Fruit fly (Drosophila melanogaster) whole organism, embryonic: ENCODE measurements around the gene Gr98d.

ENCODE experiments used
- BEAF-32 ChIP-seq: fragments of 200-800 bp; sonication (Bioruptor generic); optimal IDR thresholded peaks from 3 replicates; lab custom pipeline; 2017; ENCODE audit warnings: missing biosample characterization, missing genetic modification characterization, mild to moderate bottlenecking, moderate library complexity, missing genetic modification reagents
- CG10209 ChIP-seq: fragments of 200-800 bp; sonication (Bioruptor generic); optimal IDR thresholded peaks from 3 replicates; lab custom pipeline; 2017; ENCODE audit warnings: missing biosample characterization, mild to moderate bottlenecking, missing genetic modification characterization, missing genetic modification reagents
- CG10979 ChIP-seq: fragments of 200-800 bp; sonication (Bioruptor generic); optimal IDR thresholded peaks from 2 replicates; lab custom pipeline; 2018; ENCODE audit warnings: missing biosample characterization, mild to moderate bottlenecking, missing genetic modification characterization, moderate library complexity
- CG12299 ChIP-seq: fragments of 200-800 bp; sonication (Bioruptor generic); optimal IDR thresholded peaks from 2 replicates; lab custom pipeline; 2018; ENCODE audit warnings: missing biosample characterization, mild to moderate bottlenecking, missing genetic modification characterization
- CG13123 ChIP-seq: fragments of 200-800 bp; sonication (Bioruptor generic); optimal IDR thresholded peaks from 2 replicates; lab custom pipeline; 2016; ENCODE audit warnings: missing biosample characterization, missing genetic modification characterization
- CG14441 ChIP-seq: fragments of 200-800 bp; sonication (Bioruptor generic); IDR thresholded peaks from 2 replicates; pipeline ENCODE4 v1.3.6; 2022; ENCODE audit warnings: missing biosample characterization, missing genetic modification characterization
- CG1603 ChIP-seq: fragments of 200-800 bp; sonication (Bioruptor generic); optimal IDR thresholded peaks from 2 replicates; lab custom pipeline; 2019; ENCODE audit warnings: missing biosample characterization, mild to moderate bottlenecking, missing genetic modification characterization, moderate library complexity
- CG18476 ChIP-seq: fragments of 200-800 bp; sonication (Bioruptor generic); optimal IDR thresholded peaks from 2 replicates; lab custom pipeline; 2016; ENCODE audit warnings: missing biosample characterization, mild to moderate bottlenecking, missing genetic modification characterization
- CG2875 ChIP-seq: fragments of 200-800 bp; sonication (Bioruptor generic); optimal IDR thresholded peaks from 2 replicates; lab custom pipeline; 2017; ENCODE audit warnings: missing biosample characterization, mild to moderate bottlenecking, missing genetic modification characterization, missing genetic modification reagents
- CG34422 ChIP-seq: fragments of 200-800 bp; sonication (Bioruptor generic); IDR thresholded peaks from 3 replicates; pipeline ENCODE4 v1.3.6; 2022; ENCODE audit warnings: missing biosample characterization, missing genetic modification characterization
- CG4360 ChIP-seq: fragments of 200-800 bp; sonication (Bioruptor generic); IDR thresholded peaks from 2 replicates; pipeline ENCODE4 v1.3.6; 2022; ENCODE audit warnings: missing biosample characterization, missing genetic modification characterization
- CG4820 ChIP-seq: fragments of 200-800 bp; sonication (Bioruptor generic); optimal IDR thresholded peaks from 3 replicates; lab custom pipeline; 2016; ENCODE audit warnings: missing biosample characterization, missing genetic modification characterization
- CG5245 ChIP-seq: fragments of 200-800 bp; sonication (Bioruptor generic); optimal IDR thresholded peaks from 3 replicates; lab custom pipeline; 2016; ENCODE audit warnings: missing biosample characterization, missing genetic modification characterization
- CG8359 ChIP-seq: fragments of 200-800 bp; sonication (Bioruptor generic); optimal IDR thresholded peaks from 2 replicates; lab custom pipeline; 2017; ENCODE audit warnings: missing biosample characterization, mild to moderate bottlenecking, missing genetic modification characterization, borderline replicate concordance
- CG8944 ChIP-seq: fragments of 200-800 bp; sonication (Bioruptor generic); optimal IDR thresholded peaks from 3 replicates; lab custom pipeline; 2016; ENCODE audit warnings: missing biosample characterization, missing genetic modification characterization
- Chrac-16 ChIP-seq: fragments of 200-800 bp; sonication (Bioruptor generic); optimal IDR thresholded peaks from 3 replicates; lab custom pipeline; 2016; ENCODE audit warnings: missing biosample characterization, missing genetic modification characterization
- E2f1 ChIP-seq: fragments of 200-800 bp; sonication (Bioruptor generic); IDR thresholded peaks from 2 replicates; pipeline ENCODE4 v1.3.6; 2022; ENCODE audit warnings: missing biosample characterization, missing genetic modification characterization
- GATAe ChIP-seq: fragments of 200-800 bp; sonication (Bioruptor generic); conservative IDR thresholded peaks from 2 replicates; pipeline ENCODE4 v1.3.6; 2022; ENCODE audit warnings: missing biosample characterization, missing genetic modification characterization
- HLH4C ChIP-seq: fragments of 200-800 bp; sonication (Bioruptor generic); IDR thresholded peaks from 3 replicates; pipeline ENCODE4 v1.3.6; 2022; ENCODE audit warnings: missing biosample characterization, missing genetic modification characterization; ENCODE audit not compliant: partially characterized antibody
- Hmr ChIP-seq: fragments of 200-800 bp; sonication (Bioruptor generic); optimal IDR thresholded peaks from 3 replicates; lab custom pipeline; 2017; ENCODE audit warnings: mild to moderate bottlenecking, missing biosample characterization, missing genetic modification reagents, missing genetic modification characterization
- Hr51 ChIP-seq, 2 experiments: fragments of 200-800 bp; sonication (Bioruptor generic); optimal IDR thresholded peaks; 2 replicates in 1 of 2; 3 replicates in 1 of 2; lab custom pipeline; 2016 to 2018; ENCODE audit warnings: missing biosample characterization in 2 of 2, missing genetic modification characterization in 2 of 2, mild to moderate bottlenecking in 1 of 2, moderate library complexity in 1 of 2
- Mes4 ChIP-seq: fragments of 200-800 bp; sonication (Bioruptor generic); optimal IDR thresholded peaks from 2 replicates; lab custom pipeline; 2016; ENCODE audit warnings: missing biosample characterization, missing genetic modification characterization
- NC2α ChIP-seq: fragments of 200-800 bp; sonication (Bioruptor generic); optimal IDR thresholded peaks from 2 replicates; lab custom pipeline; 2016; ENCODE audit warnings: missing biosample characterization, missing genetic modification characterization
- Poxn ChIP-seq: fragments of 200-800 bp; sonication (Bioruptor generic); IDR thresholded peaks from 2 replicates; pipeline ENCODE4 v1.3.6; 2022; ENCODE audit warnings: missing biosample characterization, missing genetic modification characterization
- abd-A ChIP-seq: fragments of 200-800 bp; sonication (Bioruptor generic); optimal IDR thresholded peaks from 3 replicates; lab custom pipeline; 2019; ENCODE audit warnings: missing biosample characterization, mild to moderate bottlenecking, missing genetic modification characterization, moderate library complexity
- ac ChIP-seq: fragments of 200-800 bp; sonication (Bioruptor generic); optimal IDR thresholded peaks from 3 replicates; lab custom pipeline; 2017; ENCODE audit warnings: missing biosample characterization, mild to moderate bottlenecking, missing genetic modification characterization
- ato ChIP-seq: fragments of 200-800 bp; sonication (Bioruptor generic); IDR thresholded peaks from 2 replicates; pipeline ENCODE4 v1.3.6; 2022; ENCODE audit warnings: missing biosample characterization, missing genetic modification characterization; ENCODE audit not compliant: partially characterized antibody
- bcd ChIP-seq: fragments of 200-800 bp; sonication (Bioruptor generic); optimal IDR thresholded peaks from 2 replicates; lab custom pipeline; 2017; ENCODE audit warnings: missing biosample characterization, mild to moderate bottlenecking, missing genetic modification characterization
- chm ChIP-seq: fragments of 200-800 bp; sonication (Bioruptor generic); IDR thresholded peaks from 2 replicates; pipeline ENCODE4 v1.3.6; 2022; ENCODE audit warnings: missing biosample characterization, missing genetic modification characterization
- cwo ChIP-seq: fragments of 200-800 bp; sonication (Bioruptor generic); optimal IDR thresholded peaks from 3 replicates; lab custom pipeline; 2017; ENCODE audit warnings: missing biosample characterization, missing genetic modification characterization, mild to moderate bottlenecking, moderate library complexity, missing genetic modification reagents
- dm ChIP-seq: fragments of 200-800 bp; sonication (Bioruptor generic); optimal IDR thresholded peaks from 3 replicates; lab custom pipeline; 2016; ENCODE audit warnings: missing biosample characterization, missing genetic modification characterization
- dmrt99B ChIP-seq: fragments of 200-800 bp; sonication (Bioruptor generic); optimal IDR thresholded peaks from 2 replicates; lab custom pipeline; 2018; ENCODE audit warnings: missing biosample characterization, mild to moderate bottlenecking, missing genetic modification characterization, moderate library complexity
- dysf ChIP-seq: fragments of 200-800 bp; sonication (Bioruptor generic); IDR thresholded peaks from 3 replicates; pipeline ENCODE4 v1.3.6; 2022; ENCODE audit warnings: missing biosample characterization, missing genetic modification characterization
- eve ChIP-seq, 2 experiments: fragments of >200 bp; optimal IDR thresholded peaks; 2 replicates each; lab custom pipeline; 2017; ENCODE audit warnings: missing biosample characterization in 2 of 2, missing genetic modification characterization in 2 of 2
- grn ChIP-seq: fragments of 200-800 bp; sonication (Bioruptor generic); optimal IDR thresholded peaks from 3 replicates; lab custom pipeline; 2017; ENCODE audit warnings: missing biosample characterization, missing genetic modification characterization
- hth ChIP-seq: fragments of >200 bp; optimal IDR thresholded peaks from 2 replicates; lab custom pipeline; 2017; ENCODE audit warnings: inconsistent platforms
- kay ChIP-seq: fragments of 200-800 bp; sonication (Bioruptor generic); optimal IDR thresholded peaks from 2 replicates; lab custom pipeline; 2016; ENCODE audit warnings: missing biosample characterization, missing genetic modification characterization
- mld ChIP-seq: fragments of 200-800 bp; sonication (Bioruptor generic); IDR thresholded peaks from 3 replicates; pipeline ENCODE4 v1.3.6; 2022; ENCODE audit warnings: missing biosample characterization, missing genetic modification characterization; ENCODE audit not compliant: partially characterized antibody
- odd ChIP-seq: fragments of 200-800 bp; sonication (Bioruptor generic); optimal IDR thresholded peaks from 2 replicates; lab custom pipeline; 2017; ENCODE audit warnings: missing biosample characterization, mild to moderate bottlenecking, missing genetic modification characterization
- otp ChIP-seq: fragments of 200-800 bp; sonication (Bioruptor generic); IDR thresholded peaks from 3 replicates; pipeline ENCODE4, ENCODE4 v1.3.6; 2022; ENCODE audit warnings: missing biosample characterization, missing genetic modification characterization
- pho ChIP-seq: fragments of 200-800 bp; sonication (Bioruptor generic); optimal IDR thresholded peaks from 2 replicates; lab custom pipeline; 2016; ENCODE audit warnings: missing biosample characterization, missing genetic modification characterization
- pita ChIP-seq: fragments of 200-800 bp; sonication (Bioruptor generic); optimal IDR thresholded peaks from 2 replicates; lab custom pipeline; 2017; ENCODE audit warnings: missing biosample characterization, mild to moderate bottlenecking, missing genetic modification characterization
- row ChIP-seq: fragments of 200-800 bp; sonication (Bioruptor generic); IDR thresholded peaks from 3 replicates; pipeline ENCODE4 v1.3.6; 2022; ENCODE audit warnings: missing biosample characterization, missing genetic modification characterization
- run ChIP-seq: fragments of 200-800 bp; sonication (Bioruptor generic); optimal IDR thresholded peaks from 3 replicates; lab custom pipeline; 2018; ENCODE audit warnings: missing biosample characterization, mild to moderate bottlenecking, missing genetic modification characterization
- schlank ChIP-seq: fragments of 200-800 bp; sonication (Bioruptor generic); optimal IDR thresholded peaks from 2 replicates; lab custom pipeline; 2018; ENCODE audit warnings: missing biosample characterization, mild to moderate bottlenecking, missing genetic modification characterization
- scrt ChIP-seq: fragments of 200-800 bp; sonication (Bioruptor generic); optimal IDR thresholded peaks from 2 replicates; lab custom pipeline; 2018; ENCODE audit warnings: missing biosample characterization, mild to moderate bottlenecking, missing genetic modification characterization, moderate library complexity
- sob ChIP-seq: fragments of 200-800 bp; sonication (Bioruptor generic); IDR thresholded peaks from 2 replicates; pipeline ENCODE4 v1.3.6; 2022; ENCODE audit warnings: missing biosample characterization, missing genetic modification characterization
- tap ChIP-seq: fragments of 200-800 bp; optimal IDR thresholded peaks from 3 replicates; lab custom pipeline; 2019; ENCODE audit warnings: missing biosample characterization, mild to moderate bottlenecking, missing genetic modification characterization, moderate library complexity
- toy ChIP-seq: fragments of 200-800 bp; sonication (Bioruptor generic); IDR thresholded peaks from 2 replicates; pipeline ENCODE4 v1.3.6; 2022; ENCODE audit warnings: missing biosample characterization, missing genetic modification characterization
- unc-4 ChIP-seq: fragments of 200-800 bp; sonication (Bioruptor generic); IDR thresholded peaks from 2 replicates; pipeline ENCODE4 v1.3.6; 2022; ENCODE audit warnings: missing biosample characterization, missing genetic modification characterization; ENCODE audit not compliant: partially characterized antibody
- yki ChIP-seq: fragments of >200 bp; optimal IDR thresholded peaks from 3 replicates; lab custom pipeline; 2018
- zen ChIP-seq: fragments of 200-800 bp; sonication (Bioruptor generic); optimal IDR thresholded peaks from 3 replicates; lab custom pipeline; 2018; ENCODE audit warnings: missing biosample characterization, mild to moderate bottlenecking, missing genetic modification characterization, moderate library complexity

The Gr98d gene

DNA sequence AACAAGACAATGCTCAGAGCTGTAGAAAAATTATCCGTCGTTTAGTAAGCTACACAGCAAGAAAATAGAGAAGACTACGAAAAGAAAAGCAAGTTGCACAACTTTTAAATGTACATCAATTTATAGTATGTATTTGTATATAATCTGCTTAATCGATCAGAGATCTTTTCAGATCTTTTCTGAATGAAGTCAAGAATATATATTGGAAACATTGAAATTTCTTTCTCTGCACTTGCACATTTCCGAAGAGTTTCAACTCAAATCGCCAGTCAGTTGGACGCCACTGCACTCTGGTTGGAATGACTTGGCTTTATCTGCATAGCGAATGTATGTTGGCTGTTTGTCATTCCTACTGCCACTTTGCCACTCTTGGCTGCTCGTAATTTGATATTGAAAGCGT lies 8.1 kb downstream of the Gr98d start (continued):
- TF ChIP-seq otp (0 out of 3 replicates have a peak, but pooled peaks have one; percentile 29), schlank (tag; lab: Kevin White, UChicago) (no peak), Mes4 (GFP tag; lab: Kevin White, UChicago) (no peak), E2f1 (GFP tag; lab: Robert Waterston, UW) (no peak), CG8359 (GFP tag; lab: Kevin White, UChicago) (no peak), mld (GFP tag; lab: Robert Waterston, UW) (no peak), CG13123 (GFP tag; lab: Kevin White, UChicago) (no peak), CG2875 (GFP tag; lab: Kevin White, UChicago) (peak; percentile 60), Hmr (no peak), sob (GFP tag; lab: Robert Waterston, UW) (no peak), chm (GFP tag; lab: Robert Waterston, UW) (0 out of 2 replicates have a peak, but pooled peaks have one; percentile 21), GATAe (GFP tag; lab: Robert Waterston, UW) (no peak), unc-4 (GFP tag; lab: Robert Waterston, UW) (no peak), CG1603 (tag; lab: Kevin White, UChicago) (no peak), Chrac-16 (GFP tag; lab: Kevin White, UChicago) (peak; percentile 35), cwo (GFP tag; lab: Kevin White, UChicago) (no peak), odd (GFP tag; lab: Kevin White, UChicago) (no peak), zen (tag; lab: Kevin White, UChicago) (peak; percentile 55), row (GFP tag; lab: Robert Waterston, UW) (peak; percentile 66), ac (GFP tag; lab: Kevin White, UChicago) (no peak), dm (GFP tag; lab: Kevin White, UChicago) (no peak), bcd (peak; percentile 15), CG4360 (GFP tag; lab: Robert Waterston, UW) (no peak), dysf (GFP tag; lab: Robert Waterston, UW) (no peak), tap (tag; lab: Kevin White, UChicago) (peak; percentile 39), CG10209 (GFP tag; lab: Kevin White, UChicago) (peak; percentile 10), BEAF-32 (no peak), CG4820 (GFP tag; lab: Kevin White, UChicago) (peak; percentile 8), scrt (GFP tag; lab: Kevin White, UChicago) (no peak), toy (no peak), grn (GFP tag; lab: Kevin White, UChicago) (no peak), kay (GFP tag; lab: Kevin White, UChicago) (no peak), yki (no peak), CG34422 (GFP tag; lab: Robert Waterston, UW) (no peak), CG5245 (peak; percentile 47), Hr51 (GFP tag; optimal IDR thresholded peaks at IDR 0.05; lab: Kevin White, UChicago) (peak in 1 of 2 experiments; percentile 77), abd-A (no peak), CG12299 (no peak), eve (GFP tag; optimal IDR thresholded peaks at IDR 0.05; lab: Kevin White, UChicago) (no peak), CG18476 (GFP tag; lab: Kevin White, UChicago) (no peak), run (tag; lab: Kevin White, UChicago) (no peak), pho (GFP tag; lab: Kevin White, UChicago) (no peak), CG8944 (no peak), CG14441 (GFP tag; lab: Robert Waterston, UW) (peak; percentile 56), pita (GFP tag; lab: Kevin White, UChicago) (no peak), NC2α (GFP tag; lab: Kevin White, UChicago) (no peak), hth (no peak), HLH4C (GFP tag; lab: Robert Waterston, UW) (no peak), Poxn (GFP tag; lab: Robert Waterston, UW) (no peak), ato (GFP tag; lab: Robert Waterston, UW) (no peak), CG10979 (tag; lab: Kevin White, UChicago) (peak; percentile 68), dmrt99B (tag; lab: Kevin White, UChicago) (no peak)
